Fruit fly (Drosophila melanogaster) whole organism, pupa: Measurements from ENCODE around the gene CG14346.

Experiments
- CG32121 ChIP-seq: fragments of 200-800 bp; sonication (Bioruptor generic); IDR thresholded peaks from 2 replicates; pipeline ENCODE4 v1.3.6; 2022; ENCODE audit warnings: missing biosample characterization, missing genetic modification characterization
- Ets98B ChIP-seq: fragments of 200-800 bp; sonication (Bioruptor generic); IDR thresholded peaks from 2 replicates; pipeline ENCODE4 v1.3.6; 2022; ENCODE audit warnings: missing biosample characterization, missing genetic modification characterization
- Pif1A ChIP-seq: fragments of 200-800 bp; sonication (Bioruptor generic); optimal IDR thresholded peaks from 3 replicates; lab custom pipeline; 2016; ENCODE audit warnings: missing biosample characterization, missing genetic modification characterization

dm6 chr2L:1414019-1414418 is 46.2 kb downstream of the CG14346 start:
- TF ChIP-seq Ets98B (no peak), CG32121 (no peak), Pif1A (GFP tag; lab: Kevin White, UChicago) (no peak)
